Worm (Caenorhabditis elegans): Measurements from ENCODE around the gene ptr-6.

The ptr-6 gene

ce11 chrII:5282192-5282591, 35.6 kb upstream of the ptr-6 start, which contains the start of gene pmt-1:
Gene pmt-1 (minus strand): TSS chrII:5282523.
- no peak for TF ChIP-seq tbx-8 (GFP tag; optimal IDR thresholded peaks at IDR 0.05)
- no peak for TF ChIP-seq ceh-83 (GFP tag; optimal IDR thresholded peaks at IDR 0.05)
- TF ChIP-seq mep-1 (tag; optimal IDR thresholded peaks at IDR 0.05): no peak
- no peak for TF ChIP-seq pha-4 (tag; optimal IDR thresholded peaks at IDR 0.05)
- TF ChIP-seq lin-32 (GFP tag; optimal IDR thresholded peaks at IDR 0.05): no peak
- no peak for TF ChIP-seq sptf-1 (tag; optimal IDR thresholded peaks at IDR 0.05)
- no peak for TF ChIP-seq sem-2 (GFP tag; optimal IDR thresholded peaks at IDR 0.05)
- no peak for TF ChIP-seq elt-3 (tag; optimal IDR thresholded peaks at IDR 0.05)
- TF ChIP-seq lsy-2 (tag; optimal IDR thresholded peaks at IDR 0.05): no peak
- no peak for TF ChIP-seq ham-2 (GFP tag; optimal IDR thresholded peaks at IDR 0.05)
- TF ChIP-seq nhr-237 (tag; optimal IDR thresholded peaks at IDR 0.05): no peak
- no peak for TF ChIP-seq mab-5 (tag; optimal IDR thresholded peaks at IDR 0.05)
- TF ChIP-seq elt-1 (tag; optimal IDR thresholded peaks at IDR 0.05; ENCODE audit: borderline replicate concordance, insufficient read depth): no peak

- no peak for TF ChIP-seq ztf-11 (tag; optimal IDR thresholded peaks at IDR 0.05)
- TF ChIP-seq ham-2 (GFP tag; optimal IDR thresholded peaks at IDR 0.05): no peak
- no peak for TF ChIP-seq ceh-39 (tag; optimal IDR thresholded peaks at IDR 0.05)
- TF ChIP-seq nhr-76 (tag; optimal IDR thresholded peaks at IDR 0.05): no peak
- TF ChIP-seq lsy-2 (tag; optimal IDR thresholded peaks at IDR 0.05): no peak
- TF ChIP-seq flh-1 (GFP tag; optimal IDR thresholded peaks at IDR 0.05): no peak
- no peak for TF ChIP-seq nhr-2 (tag; optimal IDR thresholded peaks at IDR 0.05)
- no peak for TF ChIP-seq nhr-237 (tag; optimal IDR thresholded peaks at IDR 0.05)
- TF ChIP-seq drap-1 (GFP tag; optimal IDR thresholded peaks at IDR 0.05): no peak
- no peak for TF ChIP-seq nhr-28 (tag; optimal IDR thresholded peaks at IDR 0.05)
- TF ChIP-seq sem-2 (GFP tag; optimal IDR thresholded peaks at IDR 0.05): no peak
Observed at ce11 chrII:5281137-5281536, 34.5 kb upstream of the ptr-6 start.

DNA sequence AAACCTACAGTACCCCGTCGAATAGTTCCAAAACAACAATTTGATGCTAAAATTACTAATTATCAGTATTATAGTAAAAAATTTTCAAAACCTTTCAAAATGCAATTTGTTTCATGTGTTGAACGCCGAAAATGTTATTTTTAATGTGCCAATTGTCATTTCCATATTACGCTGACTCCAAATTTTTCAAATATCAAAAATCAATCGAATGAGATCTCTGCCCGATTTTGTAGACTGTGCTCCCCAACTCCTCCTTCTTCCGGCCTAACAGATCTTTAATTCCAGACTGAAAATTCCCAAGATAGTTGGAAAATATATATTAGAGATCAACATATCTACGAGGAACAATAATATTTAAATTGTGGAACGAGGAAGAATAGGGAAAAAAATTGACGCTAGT, 31.1 kb upstream of the ptr-6 start:
- no peak for TF ChIP-seq pha-4 (tag; optimal IDR thresholded peaks at IDR 0.05)
- TF ChIP-seq drap-1 (GFP tag; optimal IDR thresholded peaks at IDR 0.05): no peak
- TF ChIP-seq tbx-8 (GFP tag; optimal IDR thresholded peaks at IDR 0.05): no peak
- no peak for TF ChIP-seq cnd-1 (tag; optimal IDR thresholded peaks at IDR 0.05)
- TF ChIP-seq lin-32 (GFP tag; optimal IDR thresholded peaks at IDR 0.05): no peak
- no peak for TF ChIP-seq mep-1 (tag; optimal IDR thresholded peaks at IDR 0.05)
- no peak for TF ChIP-seq ceh-39 (tag; optimal IDR thresholded peaks at IDR 0.05)

DNA sequence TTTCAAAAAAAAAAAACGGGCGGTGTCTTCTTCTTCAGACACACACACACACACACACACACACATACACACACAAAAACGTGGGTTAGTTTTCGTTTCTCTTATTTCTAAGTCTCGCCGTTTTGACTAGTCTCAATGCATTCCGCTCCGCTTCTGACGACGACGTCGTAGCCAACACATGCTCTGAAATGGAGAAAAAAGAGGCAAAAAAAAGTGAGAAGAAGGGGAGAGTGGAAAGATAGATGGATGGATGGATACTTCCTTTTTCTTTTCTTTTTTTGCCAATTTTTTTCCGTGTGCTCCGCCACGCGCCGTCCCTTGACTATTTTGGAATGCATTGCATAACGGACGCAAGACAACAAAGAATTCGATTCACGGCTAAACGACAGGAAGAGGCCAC, 30.1 kb upstream of the ptr-6 start:
- TF ChIP-seq tbx-8 (GFP tag; optimal IDR thresholded peaks at IDR 0.05) (no peak), sptf-1 (tag; optimal IDR thresholded peaks at IDR 0.05) (no peak), lsy-2 (tag; optimal IDR thresholded peaks at IDR 0.05) (no peak), drap-1 (GFP tag; optimal IDR thresholded peaks at IDR 0.05) (no peak), elt-1 (tag; optimal IDR thresholded peaks at IDR 0.05; ENCODE audit: borderline replicate concordance, insufficient read depth) (no peak), nhr-12 (tag; optimal IDR thresholded peaks at IDR 0.05) (no peak), ztf-11 (tag; optimal IDR thresholded peaks at IDR 0.05) (no peak), ces-1 (GFP tag; optimal IDR thresholded peaks at IDR 0.05) (no peak)

- TF ChIP-seq blmp-1 (tag; optimal IDR thresholded peaks at IDR 0.05): no peak
- TF ChIP-seq M03D4.4 (tag; optimal IDR thresholded peaks at IDR 0.05): no peak
- TF ChIP-seq snpc-4 (tag; optimal IDR thresholded peaks at IDR 0.05): no peak
- no peak for TF ChIP-seq nhr-12 (tag; optimal IDR thresholded peaks at IDR 0.05)
- no peak for TF ChIP-seq lin-13 (tag; optimal IDR thresholded peaks at IDR 0.05)
- no peak for TF ChIP-seq unc-39 (tag; optimal IDR thresholded peaks at IDR 0.05)
- TF ChIP-seq unc-62 (GFP tag; optimal IDR thresholded peaks at IDR 0.05): no peak
- TF ChIP-seq sem-2 (GFP tag; optimal IDR thresholded peaks at IDR 0.05): no peak
- TF ChIP-seq lsy-2 (tag; optimal IDR thresholded peaks at IDR 0.05): no peak
- no peak for TF ChIP-seq nhr-28 (tag; optimal IDR thresholded peaks at IDR 0.05)
- TF ChIP-seq nhr-76 (tag; optimal IDR thresholded peaks at IDR 0.05): no peak
- no peak for TF ChIP-seq flh-1 (GFP tag; optimal IDR thresholded peaks at IDR 0.05)
Observed at ce11 chrII:5271729-5272322, 25.2 kb upstream of the ptr-6 start, which contains the start of gene drn-1. Gene drn-1 (minus strand): TSS chrII:5271845.

DNA sequence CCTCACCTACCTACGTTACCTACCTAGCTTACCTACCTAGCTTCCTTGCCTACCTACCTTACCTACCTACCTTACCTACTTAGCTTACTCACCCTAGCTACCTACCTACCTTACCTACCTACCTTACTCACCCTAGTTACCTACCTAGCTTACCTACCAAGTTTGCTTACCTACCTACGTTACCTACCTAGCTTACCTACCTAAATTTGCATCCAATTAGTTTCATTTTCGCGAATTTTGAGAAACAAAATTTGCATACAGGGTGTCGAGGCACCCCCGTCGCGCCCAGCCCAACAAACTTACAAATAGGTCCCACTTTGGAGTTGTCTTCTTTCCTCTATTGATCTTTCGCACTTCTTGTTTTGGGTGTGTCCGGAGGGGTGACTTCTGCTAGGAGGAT, 22.3 kb upstream of the ptr-6 start:
- TF ChIP-seq ceh-39 (tag; optimal IDR thresholded peaks at IDR 0.05) (no peak), nhr-2 (tag; optimal IDR thresholded peaks at IDR 0.05) (no peak), ceh-43 (GFP tag; optimal IDR thresholded peaks at IDR 0.05) (no peak), nhr-237 (tag; optimal IDR thresholded peaks at IDR 0.05) (no peak), elt-1 (tag; optimal IDR thresholded peaks at IDR 0.05; ENCODE audit: borderline replicate concordance, insufficient read depth) (no peak), mls-2 (tag; optimal IDR thresholded peaks at IDR 0.05) (no peak), lin-32 (GFP tag; optimal IDR thresholded peaks at IDR 0.05) (no peak), tbx-8 (GFP tag; optimal IDR thresholded peaks at IDR 0.05) (no peak), pha-4 (tag; optimal IDR thresholded peaks at IDR 0.05) (no peak), nhr-76 (tag; optimal IDR thresholded peaks at IDR 0.05) (no peak)
